Worm (Caenorhabditis elegans) whole organism, L3 larva: ENCODE measurements around the gene irg-2.
"Not testable (repeated sequence)": the region's sequence is repeated elsewhere in the genome, so short reads cannot be mapped to it uniquely, and the experiment has no call there.

Experiments
- ceh-82 ChIP-seq: fragments of 150-350 bp; optimal IDR thresholded peaks from 2 replicates; lab custom pipeline; 2014; ENCODE audit warnings: missing biosample characterization, missing genetic modification characterization
- elt-2 ChIP-seq: sonication (generic microtip); optimal IDR thresholded peaks from 2 replicates; lab custom pipeline; 2016; ENCODE audit warnings: missing genetic modification reagents, mild to moderate bottlenecking, missing genetic modification characterization, missing compliant biosample characterization
- fos-1 ChIP-seq: fragments of 150-350 bp; optimal IDR thresholded peaks from 2 replicates; lab custom pipeline; 2014; ENCODE audit warnings: missing biosample characterization, missing genetic modification characterization
- jun-1 ChIP-seq: fragments of 150-350 bp; optimal IDR thresholded peaks from 2 replicates; lab custom pipeline; 2014; ENCODE audit warnings: missing biosample characterization, missing genetic modification reagents, missing genetic modification characterization
- nhr-11 ChIP-seq: fragments of 150-350 bp; optimal IDR thresholded peaks from 2 replicates; lab custom pipeline; 2014; ENCODE audit warnings: missing biosample characterization, missing genetic modification characterization
- skn-1 ChIP-seq: fragments of 150-350 bp; optimal IDR thresholded peaks from 2 replicates; lab custom pipeline; 2014; ENCODE audit warnings: missing biosample characterization, missing genetic modification characterization
- snpc-4 ChIP-seq: fragments of 150-350 bp; optimal IDR thresholded peaks from 2 replicates; lab custom pipeline; 2014; ENCODE audit warnings: missing biosample characterization, missing genetic modification characterization
- unc-39 ChIP-seq: sonication (generic microtip); optimal IDR thresholded peaks from 4 replicates; lab custom pipeline; 2017; ENCODE audit warnings: missing biosample characterization, missing genetic modification characterization
- unc-62 ChIP-seq: fragments of 150-350 bp; sonication (generic microtip); optimal IDR thresholded peaks from 4 replicates; lab custom pipeline; 2014; ENCODE audit warnings: missing biosample characterization, missing genetic modification reagents, missing genetic modification characterization
- ztf-4 ChIP-seq: fragments of 150-350 bp; optimal IDR thresholded peaks from 2 replicates; lab custom pipeline; 2014; ENCODE audit warnings: missing biosample characterization, missing genetic modification characterization

DNA sequence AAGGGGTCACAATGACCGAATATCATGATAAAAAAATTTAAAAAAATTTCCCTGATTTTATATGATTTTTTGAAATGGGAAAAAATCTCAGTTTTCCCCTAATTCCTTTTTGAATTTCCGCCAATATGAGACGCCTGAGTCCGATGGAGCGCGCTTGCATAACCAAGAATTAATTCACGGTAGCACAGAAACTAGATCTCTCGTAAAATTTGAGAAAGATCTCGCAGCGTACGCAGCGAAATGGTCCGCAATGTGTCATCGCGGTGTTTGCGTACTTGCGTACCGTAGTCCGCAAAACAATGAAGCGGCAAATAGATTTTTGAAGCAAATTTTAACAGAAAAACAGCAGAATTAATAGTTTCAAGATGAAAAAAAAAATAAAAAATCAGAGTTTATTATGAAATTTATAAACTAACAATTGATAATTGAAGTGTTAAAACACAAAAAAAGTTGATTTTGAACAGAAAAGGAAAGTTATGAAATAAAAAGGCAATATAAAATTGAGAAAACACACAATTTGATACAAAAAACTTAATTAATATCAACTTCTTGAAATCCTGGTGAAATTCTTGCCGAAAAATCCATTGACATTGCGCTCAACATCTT, 21.7 kb downstream of the irg-2 start:
- not testable (repeated sequence) for TF ChIP-seq unc-62 (GFP tag; lab: Kevin White, UChicago); ztf-4 (tag; lab: Kevin White, UChicago); nhr-11 (tag; lab: Kevin White, UChicago); jun-1 (tag; lab: Kevin White, UChicago); elt-2; snpc-4; unc-39; ceh-82 (tag; lab: Kevin White, UChicago); fos-1 (tag; lab: Kevin White, UChicago); skn-1 (tag; lab: Kevin White, UChicago)
